Fruit fly (Drosophila melanogaster): ENCODE results near the gene Orct2.

Orct2 gene

DNA sequence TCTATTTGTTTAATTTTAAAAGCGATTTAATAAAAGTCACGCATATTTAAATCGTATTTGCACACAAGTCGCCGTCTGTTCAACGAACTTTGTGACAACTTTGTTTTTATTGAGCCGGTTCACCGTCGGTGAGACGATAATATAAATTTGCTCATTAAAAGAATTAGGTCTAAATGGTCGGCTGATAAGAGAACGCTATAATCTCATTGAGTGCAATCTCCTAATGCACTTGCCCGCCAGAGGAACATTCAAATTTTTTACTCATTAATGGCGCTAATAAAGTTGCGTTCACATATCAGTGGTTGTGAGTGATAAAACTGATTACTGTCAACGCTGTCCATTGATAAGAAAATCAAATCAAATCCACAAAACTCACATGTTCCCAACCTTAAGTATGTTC lies 5.9 kb downstream of the Orct2 start:
- TF ChIP-seq cic (GFP tag; optimal IDR thresholded peaks at IDR 0.05) = peak; percentile 48
- peak; percentile 71 for TF ChIP-seq kay (GFP tag; ENCODE audit: borderline replicate concordance)
- peak; percentile 60 for TF ChIP-seq CG33017 (tag; optimal IDR thresholded peaks at IDR 0.05)
- TF ChIP-seq tj (GFP tag; optimal IDR thresholded peaks at IDR 0.05) = no peak
- TF ChIP-seq CG7045 (GFP tag; optimal IDR thresholded peaks at IDR 0.05) = peak; percentile 33
- no peak for TF ChIP-seq ovo (GFP tag; optimal IDR thresholded peaks at IDR 0.05)
- TF ChIP-seq Hr96 (GFP tag; optimal IDR thresholded peaks at IDR 0.05) = no peak

dm6 chr3R:24279291-24279690 lies 6.5 kb downstream of the Orct2 start, which contains the start of gene shps:
Gene shps, plus strand, starts transcription at chr3R:24279572.
- TF ChIP-seq Hr96 (GFP tag; optimal IDR thresholded peaks at IDR 0.05) (no peak), Mnt (GFP tag; optimal IDR thresholded peaks at IDR 0.05) (no peak), bab1 (GFP tag; optimal IDR thresholded peaks at IDR 0.05) (no peak), tj (GFP tag; optimal IDR thresholded peaks at IDR 0.05) (no peak), CG33017 (tag; optimal IDR thresholded peaks at IDR 0.05) (no peak), Crg-1 (GFP tag; optimal IDR thresholded peaks at IDR 0.05) (no peak), cnc (optimal IDR thresholded peaks at IDR 0.05) (no peak), kay (GFP tag; ENCODE audit: borderline replicate concordance) (no peak)

DNA sequence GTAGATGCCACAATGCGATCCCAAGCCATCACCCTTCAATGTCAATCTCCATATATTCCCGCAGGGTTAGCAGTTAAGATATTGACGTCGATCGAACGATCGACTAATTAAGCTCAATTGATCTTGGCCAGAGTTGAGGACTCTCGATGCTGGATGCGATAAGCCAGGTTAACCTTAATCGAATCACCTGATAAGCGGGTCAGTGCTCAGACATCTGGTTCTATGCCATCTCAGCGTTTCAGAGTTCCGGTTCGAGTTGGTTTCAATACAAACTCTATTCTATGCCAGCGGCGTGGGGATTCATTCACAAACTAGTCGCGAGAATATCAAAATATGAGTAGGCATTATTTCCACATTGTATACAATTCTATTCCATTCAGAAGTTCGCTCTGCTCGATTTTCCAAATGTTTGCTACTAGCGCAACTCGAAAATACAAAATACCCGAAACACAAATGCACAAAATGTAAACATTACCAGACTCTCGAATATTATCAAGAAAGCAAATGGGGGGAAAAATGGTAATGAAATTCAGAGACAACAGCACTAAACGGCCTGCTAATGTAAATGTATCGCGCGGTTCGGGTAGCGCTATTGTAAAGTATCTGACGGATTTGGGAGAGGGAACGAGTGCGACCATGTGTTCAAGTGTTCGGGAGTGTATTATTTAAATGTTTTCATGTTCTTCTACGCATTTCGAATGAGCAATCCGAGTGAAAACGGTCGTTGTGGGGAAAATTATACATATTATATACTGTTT lies 9.9 kb downstream of the Orct2 start:
- TF ChIP-seq ovo (GFP tag; optimal IDR thresholded peaks at IDR 0.05) (no peak), CG1620 (GFP tag; optimal IDR thresholded peaks at IDR 0.05) (no peak), CG7045 (GFP tag; optimal IDR thresholded peaks at IDR 0.05) (no peak), CG14711 (tag; optimal IDR thresholded peaks at IDR 0.05) (no peak), cnc (optimal IDR thresholded peaks at IDR 0.05) (no peak), cic (GFP tag; optimal IDR thresholded peaks at IDR 0.05) (no peak), CG33017 (tag; optimal IDR thresholded peaks at IDR 0.05) (no peak), Mnt (GFP tag; optimal IDR thresholded peaks at IDR 0.05) (no peak), pad (GFP tag; optimal IDR thresholded peaks at IDR 0.05) (no peak), CG12768 (GFP tag; optimal IDR thresholded peaks at IDR 0.05) (no peak), Hr96 (GFP tag; optimal IDR thresholded peaks at IDR 0.05) (no peak), Clk (GFP tag; optimal IDR thresholded peaks at IDR 0.05) (no peak), kay (GFP tag; ENCODE audit: borderline replicate concordance) (no peak), CG11617 (GFP tag; optimal IDR thresholded peaks at IDR 0.05) (no peak), toe (GFP tag; optimal IDR thresholded peaks at IDR 0.05) (no peak)

- TF ChIP-seq CG12768 (GFP tag; optimal IDR thresholded peaks at IDR 0.05) = peak; percentile 63
- no peak for TF ChIP-seq Clk (GFP tag; optimal IDR thresholded peaks at IDR 0.05)
- TF ChIP-seq cic (GFP tag; optimal IDR thresholded peaks at IDR 0.05) = no peak
- no peak for TF ChIP-seq pad (GFP tag; optimal IDR thresholded peaks at IDR 0.05)
- TF ChIP-seq toe (GFP tag; optimal IDR thresholded peaks at IDR 0.05) = no peak
Observed at dm6 chr3R:24283582-24284085, 10.8 kb downstream of the Orct2 start, which contains the start of gene CG6356. Gene CG6356, plus strand, starts transcription at chr3R:24283955.

DNA sequence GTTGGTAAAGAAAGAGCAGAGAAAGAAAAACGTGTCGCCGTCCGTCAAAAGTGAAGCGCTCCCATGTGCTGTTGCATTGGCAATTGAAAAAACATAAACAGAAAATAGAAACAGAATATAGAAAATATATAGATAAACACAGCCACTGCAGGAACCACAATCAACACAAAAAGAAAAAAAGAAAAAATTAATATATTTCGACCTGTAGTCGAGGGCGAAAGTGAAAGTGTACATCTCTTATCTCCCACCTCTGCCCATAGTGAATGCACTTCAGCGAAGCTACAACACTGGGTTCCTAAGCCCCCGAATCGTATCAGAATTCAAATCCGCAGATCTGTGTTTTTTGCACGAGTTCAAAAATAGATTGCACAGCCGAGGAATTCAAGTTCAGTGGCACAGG lies 11.3 kb downstream of the Orct2 start:
- no peak for TF ChIP-seq CG7101 (tag; optimal IDR thresholded peaks at IDR 0.05)
- no peak for TF ChIP-seq tj (GFP tag; optimal IDR thresholded peaks at IDR 0.05)
- no peak for TF ChIP-seq ovo (GFP tag; optimal IDR thresholded peaks at IDR 0.05)
- TF ChIP-seq CG11617 (GFP tag; optimal IDR thresholded peaks at IDR 0.05) = no peak
- no peak for TF ChIP-seq CG5204 (GFP tag; optimal IDR thresholded peaks at IDR 0.05)
- no peak for TF ChIP-seq CG1620 (GFP tag; optimal IDR thresholded peaks at IDR 0.05)
- no peak for TF ChIP-seq CG14711 (tag; optimal IDR thresholded peaks at IDR 0.05)
- TF ChIP-seq CG12768 (GFP tag; optimal IDR thresholded peaks at IDR 0.05) = no peak
- no peak for TF ChIP-seq pad (GFP tag; optimal IDR thresholded peaks at IDR 0.05)
- no peak for TF ChIP-seq CG33017 (tag; optimal IDR thresholded peaks at IDR 0.05)
- TF ChIP-seq CG7045 (GFP tag; optimal IDR thresholded peaks at IDR 0.05) = no peak
- TF ChIP-seq cnc (optimal IDR thresholded peaks at IDR 0.05) = no peak
- TF ChIP-seq Hr96 (GFP tag; optimal IDR thresholded peaks at IDR 0.05) = no peak
- no peak for TF ChIP-seq cic (GFP tag; optimal IDR thresholded peaks at IDR 0.05)
- TF ChIP-seq Mnt (GFP tag; optimal IDR thresholded peaks at IDR 0.05) = no peak
- TF ChIP-seq Crg-1 (GFP tag; optimal IDR thresholded peaks at IDR 0.05) = no peak
- TF ChIP-seq bab1 (GFP tag; optimal IDR thresholded peaks at IDR 0.05) = no peak
- no peak for TF ChIP-seq Clk (GFP tag; optimal IDR thresholded peaks at IDR 0.05)

DNA sequence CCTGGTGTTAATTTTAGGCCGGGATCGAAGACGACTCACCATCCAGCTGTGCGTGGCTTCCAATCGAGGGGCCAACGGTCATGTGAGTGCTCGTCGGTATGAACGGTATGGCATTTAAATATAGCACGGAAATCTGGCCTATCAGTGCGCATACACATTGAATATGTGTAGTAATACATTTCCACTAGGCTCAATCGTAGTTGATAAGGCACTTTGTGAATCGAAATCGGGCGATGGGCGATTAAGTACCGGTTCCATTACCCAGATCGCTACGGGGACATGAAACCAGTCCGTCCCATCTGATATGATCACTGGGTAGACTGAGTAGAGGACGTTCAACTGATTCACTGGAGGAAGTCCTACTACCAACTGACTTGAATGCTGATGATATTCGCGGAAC lies 12.6 kb downstream of the Orct2 start:
- no peak for TF ChIP-seq Clk (GFP tag; optimal IDR thresholded peaks at IDR 0.05)
- TF ChIP-seq Mnt (GFP tag; optimal IDR thresholded peaks at IDR 0.05) = no peak
- TF ChIP-seq pad (GFP tag; optimal IDR thresholded peaks at IDR 0.05) = no peak
- TF ChIP-seq CG11617 (GFP tag; optimal IDR thresholded peaks at IDR 0.05) = no peak
- peak; percentile 52 for TF ChIP-seq cic (GFP tag; optimal IDR thresholded peaks at IDR 0.05)
- no peak for TF ChIP-seq Hr96 (GFP tag; optimal IDR thresholded peaks at IDR 0.05)
- TF ChIP-seq CG12768 (GFP tag; optimal IDR thresholded peaks at IDR 0.05) = no peak
- TF ChIP-seq CG5204 (GFP tag; optimal IDR thresholded peaks at IDR 0.05) = no peak
- TF ChIP-seq Crg-1 (GFP tag; optimal IDR thresholded peaks at IDR 0.05) = no peak

DNA sequence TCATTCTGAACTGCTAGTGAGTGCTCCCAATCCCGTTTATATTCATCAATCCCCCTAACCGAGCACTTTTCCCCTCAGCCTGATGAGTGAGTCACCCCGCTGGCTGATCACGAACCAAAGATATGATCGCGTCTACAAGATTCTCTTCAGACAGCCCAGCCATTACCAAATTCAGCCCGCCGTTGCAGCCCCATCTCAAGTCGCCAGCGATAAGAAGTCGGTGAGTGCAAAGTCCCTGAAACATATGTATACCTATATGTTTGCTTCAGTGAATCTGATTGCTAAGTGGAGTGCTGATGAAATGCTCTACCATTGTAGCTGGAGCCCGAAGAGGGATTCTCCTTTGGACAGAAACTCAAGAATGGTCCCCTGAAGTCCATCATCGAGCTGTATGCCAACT lies 14.3 kb downstream of the Orct2 start:
- TF ChIP-seq CG5204 (GFP tag; optimal IDR thresholded peaks at IDR 0.05) = no peak
- no peak for TF ChIP-seq toe (GFP tag; optimal IDR thresholded peaks at IDR 0.05)
- no peak for TF ChIP-seq pad (GFP tag; optimal IDR thresholded peaks at IDR 0.05)
- TF ChIP-seq Mnt (GFP tag; optimal IDR thresholded peaks at IDR 0.05) = no peak
- TF ChIP-seq CG7101 (tag; optimal IDR thresholded peaks at IDR 0.05) = no peak
- TF ChIP-seq tj (GFP tag; optimal IDR thresholded peaks at IDR 0.05) = no peak
- TF ChIP-seq cic (GFP tag; optimal IDR thresholded peaks at IDR 0.05) = no peak
- TF ChIP-seq CG11617 (GFP tag; optimal IDR thresholded peaks at IDR 0.05) = no peak
- no peak for TF ChIP-seq CG7045 (GFP tag; optimal IDR thresholded peaks at IDR 0.05)
- no peak for TF ChIP-seq ovo (GFP tag; optimal IDR thresholded peaks at IDR 0.05)
